Fruit fly (Drosophila melanogaster): ENCODE results near the gene CG14609.

Gene CG14609

DNA sequence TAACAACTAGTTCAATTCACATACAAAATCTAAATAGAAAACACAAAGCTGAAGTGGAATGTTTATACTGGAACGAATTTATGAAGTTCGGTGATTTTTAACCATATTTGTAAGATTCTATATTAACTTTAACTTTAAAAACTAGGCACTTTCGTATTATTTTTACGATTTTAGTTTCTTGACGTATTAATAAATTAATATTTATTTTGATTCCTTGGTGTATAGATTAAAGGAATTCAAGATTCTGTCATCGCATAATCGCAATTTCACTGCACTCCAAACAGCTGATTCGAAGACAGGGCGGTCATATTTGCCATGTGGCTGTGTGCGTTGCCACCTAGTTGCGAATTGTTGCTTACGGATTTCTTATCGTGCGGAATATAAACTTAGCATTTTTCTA lies 48.7 kb downstream of the CG14609 start, which contains the start of the genes CG1227 and Dtwd2 (continued):
- TF ChIP-seq CG1647 (GFP tag; optimal IDR thresholded peaks at IDR 0.05) (no peak), ERR (GFP tag; optimal IDR thresholded peaks at IDR 0.05) (peak; percentile 22), Dip3 (GFP tag; optimal IDR thresholded peaks at IDR 0.05) (peak; percentile 52), CG15601 (tag; optimal IDR thresholded peaks at IDR 0.05) (peak; percentile 94), nmo (GFP tag; optimal IDR thresholded peaks at IDR 0.05) (peak; percentile 97), TFAM (GFP tag; optimal IDR thresholded peaks at IDR 0.05) (no peak), CG6272 (GFP tag; IDR thresholded peaks at IDR 0.05) (peak; percentile 26; the same call in 1 of the 2 replicates), aop (GFP tag; IDR thresholded peaks at IDR 0.05) (no peak), disco-r (GFP tag; optimal IDR thresholded peaks at IDR 0.05) (peak; percentile 36), trh (GFP tag; optimal IDR thresholded peaks at IDR 0.05) (peak; percentile 47), Xbp1 (GFP tag; optimal IDR thresholded peaks at IDR 0.05) (peak; percentile 88), CG12155 (GFP tag; optimal IDR thresholded peaks at IDR 0.05) (no peak), tap (tag; optimal IDR thresholded peaks at IDR 0.05) (peak; percentile 94), stc (GFP tag; IDR thresholded peaks at IDR 0.05) (peak; percentile 95), bcd (GFP tag; optimal IDR thresholded peaks at IDR 0.05) (peak; percentile 85), CG18476 (GFP tag; optimal IDR thresholded peaks at IDR 0.05) (peak; percentile 80), Atf6 (GFP tag; IDR thresholded peaks at IDR 0.05) (peak; percentile 93), CG17359 (tag; optimal IDR thresholded peaks at IDR 0.05) (peak; percentile 94), Stat92E (GFP tag; optimal IDR thresholded peaks at IDR 0.05) (peak in 1 of 3 experiments; percentile 70), Adf1 (GFP tag; IDR thresholded peaks at IDR 0.05) (peak; percentile 70), CG6813 (GFP tag; optimal IDR thresholded peaks at IDR 0.05) (peak; percentile 81), ind (GFP tag; optimal IDR thresholded peaks at IDR 0.05) (peak; percentile 74), jing (GFP tag; optimal IDR thresholded peaks at IDR 0.05) (peak; percentile 50), gsb (GFP tag; IDR thresholded peaks at IDR 0.05) (peak; percentile 81), gro (GFP tag; optimal IDR thresholded peaks at IDR 0.05) (no peak), CG3281 (GFP tag; optimal IDR thresholded peaks at IDR 0.05) (peak; percentile 100), Hand (GFP tag; optimal IDR thresholded peaks at IDR 0.05) (peak; percentile 87), fd64A (GFP tag; optimal IDR thresholded peaks at IDR 0.05) (peak; percentile 41), Hr51 (GFP tag; optimal IDR thresholded peaks at IDR 0.05) (peak; percentile 45 to 97), danr (GFP tag; IDR thresholded peaks at IDR 0.05) (peak; percentile 56; the same call in 1 of the 2 replicates), CG12659 (GFP tag; optimal IDR thresholded peaks at IDR 0.05) (peak; percentile 94), CG13624 (GFP tag; optimal IDR thresholded peaks at IDR 0.05) (peak; percentile 69), Doc2 (GFP tag; IDR thresholded peaks at IDR 0.05) (no peak), cato (GFP tag; optimal IDR thresholded peaks at IDR 0.05; ENCODE audit: borderline replicate concordance) (peak; percentile 49), maf-S (GFP tag; optimal IDR thresholded peaks at IDR 0.05) (peak; percentile 51), CG17829 (tag; optimal IDR thresholded peaks at IDR 0.05) (peak; percentile 96), CG14014 (GFP tag; IDR thresholded peaks at IDR 0.05) (peak; percentile 94), CG6854 (GFP tag; optimal IDR thresholded peaks at IDR 0.05) (peak; percentile 90), Ets65A (GFP tag) (no peak), slou (GFP tag; optimal IDR thresholded peaks at IDR 0.05) (peak; percentile 23), CG4424 (GFP tag; optimal IDR thresholded peaks at IDR 0.05) (peak; percentile 81), Awh (GFP tag; IDR thresholded peaks at IDR 0.05) (peak; percentile 95), sr (GFP tag; IDR thresholded peaks at IDR 0.05) (no peak), ewg (GFP tag; optimal IDR thresholded peaks at IDR 0.05) (peak; percentile 74), Nf-YB (GFP tag; optimal IDR thresholded peaks at IDR 0.05) (peak; percentile 81), mam (GFP tag; optimal IDR thresholded peaks at IDR 0.05) (peak; percentile 64), CG12071 (GFP tag; optimal IDR thresholded peaks at IDR 0.05) (no peak), pb (GFP tag; optimal IDR thresholded peaks at IDR 0.05) (peak; percentile 30), pzg (GFP tag; optimal IDR thresholded peaks at IDR 0.05) (peak; percentile 36), CG10366 (GFP tag; IDR thresholded peaks at IDR 0.05) (peak; percentile 91), CG16815 (GFP tag; optimal IDR thresholded peaks at IDR 0.05) (peak; percentile 53)

Measured in whole organism, embryonic.